Worm (Caenorhabditis elegans) whole organism, late embryonic: Measurements from ENCODE around the gene dmd-6.

Source experiments
- F13H6.1 ChIP-seq: sonication (generic microtip); optimal IDR thresholded peaks from 2 replicates; lab custom pipeline; 2016; ENCODE audit warnings: missing genetic modification characterization, missing compliant biosample characterization
- K09A11.1 ChIP-seq: sonication (generic microtip); optimal IDR thresholded peaks from 2 replicates; lab custom pipeline; 2017; ENCODE audit warnings: antibody characterized with exemption, mild to moderate bottlenecking, missing genetic modification characterization, missing compliant biosample characterization; ENCODE audit not compliant: insufficient read depth
- T23F11.4 ChIP-seq: fragments of 200-800 bp; sonication (Bioruptor generic); optimal IDR thresholded peaks from 2 replicates; lab custom pipeline; 2018; ENCODE audit warnings: mild to moderate bottlenecking, missing genetic modification characterization, missing compliant biosample characterization
- ahr-1 ChIP-seq: sonication (generic microtip); optimal IDR thresholded peaks from 2 replicates; lab custom pipeline; 2016; ENCODE audit warnings: missing genetic modification characterization, missing compliant biosample characterization
- ama-1 ChIP-seq: fragments of 150-350 bp; optimal IDR thresholded peaks from 2 replicates; lab custom pipeline; 2014
- ceh-18 ChIP-seq: sonication (generic microtip); optimal IDR thresholded peaks from 2 replicates; lab custom pipeline; 2016; ENCODE audit warnings: missing genetic modification characterization, missing compliant biosample characterization
- ceh-19 ChIP-seq: fragments of 200-800 bp; sonication (Bioruptor generic); optimal IDR thresholded peaks from 2 replicates; lab custom pipeline; 2018; ENCODE audit warnings: mild to moderate bottlenecking, missing genetic modification characterization, missing compliant biosample characterization
- ceh-2 ChIP-seq: sonication (generic microtip); optimal IDR thresholded peaks from 2 replicates; lab custom pipeline; 2016; ENCODE audit warnings: missing genotype, missing genetic modification characterization, missing compliant biosample characterization
- ceh-24 ChIP-seq: sonication (generic microtip); optimal IDR thresholded peaks from 2 replicates; lab custom pipeline; 2016; ENCODE audit warnings: mild to moderate bottlenecking, missing genetic modification characterization, missing compliant biosample characterization
- ceh-31 ChIP-seq: sonication (generic microtip); optimal IDR thresholded peaks from 2 replicates; lab custom pipeline; 2016; ENCODE audit warnings: missing genetic modification characterization, missing compliant biosample characterization
- ceh-34 ChIP-seq: sonication (generic microtip); optimal IDR thresholded peaks from 2 replicates; lab custom pipeline; 2016; ENCODE audit warnings: mild to moderate bottlenecking, missing genetic modification characterization, missing compliant biosample characterization
- ceh-48 ChIP-seq: sonication (generic microtip); optimal IDR thresholded peaks from 2 replicates; lab custom pipeline; 2016; ENCODE audit warnings: missing genetic modification characterization, inconsistent platforms, missing compliant biosample characterization
- ceh-9 ChIP-seq: sonication (generic microtip); optimal IDR thresholded peaks from 2 replicates; lab custom pipeline; 2016; ENCODE audit warnings: mild to moderate bottlenecking, missing genetic modification characterization, inconsistent platforms, missing compliant biosample characterization
- che-1 ChIP-seq: sonication (generic microtip); optimal IDR thresholded peaks from 2 replicates; lab custom pipeline; 2016; ENCODE audit warnings: mild to moderate bottlenecking, missing genetic modification characterization, missing compliant biosample characterization
- fax-1 ChIP-seq: sonication (generic microtip); optimal IDR thresholded peaks from 2 replicates; lab custom pipeline; 2016; ENCODE audit warnings: missing genotype, missing genetic modification characterization, missing compliant biosample characterization
- fkh-10 ChIP-seq: fragments of 150-350 bp; optimal IDR thresholded peaks from 2 replicates; lab custom pipeline; 2014; ENCODE audit warnings: missing biosample characterization, missing genetic modification reagents, missing genetic modification characterization
- hlh-13 ChIP-seq: fragments of 200-800 bp; sonication (Bioruptor generic); optimal IDR thresholded peaks from 2 replicates; lab custom pipeline; 2018; ENCODE audit warnings: mild to moderate bottlenecking, missing genetic modification characterization, missing compliant biosample characterization
- hlh-15 ChIP-seq: sonication (generic microtip); optimal IDR thresholded peaks from 2 replicates; lab custom pipeline; 2016; ENCODE audit warnings: missing genetic modification characterization, missing compliant biosample characterization
- hlh-30 ChIP-seq: sonication (generic microtip); optimal IDR thresholded peaks from 2 replicates; lab custom pipeline; 2017; ENCODE audit warnings: antibody characterized with exemption, missing genetic modification characterization, missing compliant biosample characterization; ENCODE audit not compliant: insufficient read depth
- hlh-8 ChIP-seq: sonication (generic microtip); optimal IDR thresholded peaks from 2 replicates; lab custom pipeline; 2016; ENCODE audit warnings: missing genotype, missing genetic modification characterization, missing compliant biosample characterization
- lin-11 ChIP-seq: fragments of 200-800 bp; sonication (Bioruptor generic); optimal IDR thresholded peaks from 2 replicates; lab custom pipeline; 2018; ENCODE audit warnings: mild to moderate bottlenecking, missing genetic modification characterization, missing compliant biosample characterization
- mec-3 ChIP-seq: sonication (generic microtip); optimal IDR thresholded peaks from 2 replicates; lab custom pipeline; 2016; ENCODE audit warnings: borderline replicate concordance, missing genetic modification characterization, missing compliant biosample characterization
- nfya-1 ChIP-seq: sonication (generic microtip); optimal IDR thresholded peaks from 2 replicates; lab custom pipeline; 2017; ENCODE audit warnings: missing genetic modification characterization, mild to moderate bottlenecking, missing compliant biosample characterization, antibody characterized with exemption, moderate library complexity
- nhr-11 ChIP-seq: fragments of 150-350 bp; optimal IDR thresholded peaks from 2 replicates; lab custom pipeline; 2014; ENCODE audit warnings: missing biosample characterization, missing genetic modification characterization
- pag-3 ChIP-seq: sonication (generic microtip); optimal IDR thresholded peaks from 2 replicates; lab custom pipeline; 2016; ENCODE audit warnings: missing compliant biosample characterization, missing genetic modification characterization, borderline replicate concordance
- pat-9 ChIP-seq: fragments of 200-800 bp; sonication (Bioruptor generic); optimal IDR thresholded peaks from 2 replicates; lab custom pipeline; 2018; ENCODE audit warnings: mild to moderate bottlenecking, missing genetic modification characterization, moderate library complexity, missing compliant biosample characterization
- pha-2 ChIP-seq: sonication (generic microtip); optimal IDR thresholded peaks from 2 replicates; lab custom pipeline; 2017; ENCODE audit warnings: mild to moderate bottlenecking, missing genetic modification characterization, missing compliant biosample characterization
- pha-4 ChIP-seq: fragments of 150-350 bp; optimal IDR thresholded peaks from 2 replicates; lab custom pipeline; 2018; ENCODE audit warnings: missing biosample characterization, missing genetic modification reagents, missing genetic modification characterization
- pqm-1 ChIP-seq: sonication (generic microtip); optimal IDR thresholded peaks from 2 replicates; lab custom pipeline; 2016; ENCODE audit warnings: missing genetic modification characterization, missing compliant biosample characterization
- ref-2 ChIP-seq: sonication (generic microtip); optimal IDR thresholded peaks from 2 replicates; lab custom pipeline; 2016; ENCODE audit warnings: missing genetic modification characterization, missing compliant biosample characterization
- syd-9 ChIP-seq: sonication (generic microtip); optimal IDR thresholded peaks from 2 replicates; lab custom pipeline; 2016; ENCODE audit warnings: mild to moderate bottlenecking, missing genetic modification characterization, moderate library complexity, missing compliant biosample characterization
- ttx-3 ChIP-seq: sonication (generic microtip); optimal IDR thresholded peaks from 2 replicates; lab custom pipeline; 2016; ENCODE audit warnings: missing genetic modification reagents, missing genetic modification characterization, missing compliant biosample characterization
- unc-3 ChIP-seq, 2 experiments: fragments of 200-800 bp in 1 of 2; sonication (Bioruptor generic) in 1 of 2; sonication (generic microtip) in 1 of 2; conservative IDR thresholded peaks in 1 of 2; optimal IDR thresholded peaks in 1 of 2; 2 replicates each; pipeline versions ENCODE4 v1.3.6 to Lab custom; 2016 to 2022; ENCODE audit warnings: missing compliant biosample characterization in 2 of 2, missing genetic modification characterization in 2 of 2, missing genetic modification reagents in 1 of 2
- unc-42 ChIP-seq: sonication (generic microtip); optimal IDR thresholded peaks from 2 replicates; lab custom pipeline; 2016; ENCODE audit warnings: missing genotype, missing genetic modification characterization, missing compliant biosample characterization
- unc-55 ChIP-seq: sonication (generic microtip); optimal IDR thresholded peaks from 2 replicates; lab custom pipeline; 2017; ENCODE audit warnings: missing biosample characterization, missing genetic modification reagents, missing genetic modification characterization
- unc-86 ChIP-seq: sonication (generic microtip); optimal IDR thresholded peaks from 2 replicates; lab custom pipeline; 2016; ENCODE audit warnings: missing genetic modification characterization, missing compliant biosample characterization

The dmd-6 gene

ce11 chrIV:14620543-14620942, 4.1 kb downstream of the dmd-6 start:
- no peak for TF ChIP-seq pqm-1 (tag; lab: Kevin White, UChicago)
- peak; percentile 28 for TF ChIP-seq ceh-18
- TF ChIP-seq ahr-1 (tag; lab: Kevin White, UChicago) = no peak
- peak; percentile 48 for TF ChIP-seq ceh-31 (tag; lab: Kevin White, UChicago)
- no peak for TF ChIP-seq pag-3 (tag; lab: Kevin White, UChicago)
- peak; percentile 26 for TF ChIP-seq ceh-34 (tag; lab: Kevin White, UChicago)
- peak; percentile 33 for TF ChIP-seq nfya-1
- TF ChIP-seq K09A11.1 = peak; percentile 12
- TF ChIP-seq ceh-19 (GFP tag; lab: Kevin White, UChicago) = peak; percentile 52
- no peak for TF ChIP-seq pha-2 (tag; lab: Kevin White, UChicago)
- peak; percentile 3 for TF ChIP-seq syd-9 (tag; lab: Kevin White, UChicago)

- TF ChIP-seq fax-1 (tag; lab: Kevin White, UChicago) = no peak
- TF ChIP-seq mec-3 (tag; lab: Kevin White, UChicago) = no peak
- TF ChIP-seq hlh-13 (GFP tag; lab: Kevin White, UChicago) = no peak
- no peak for TF ChIP-seq ceh-19 (GFP tag; lab: Kevin White, UChicago)
- no peak for TF ChIP-seq ama-1 (lab: Kevin White, UChicago)
- no peak for TF ChIP-seq ceh-9 (tag; lab: Kevin White, UChicago)
- no peak for TF ChIP-seq ceh-48 (tag; lab: Kevin White, UChicago)
- no peak for TF ChIP-seq T23F11.4 (GFP tag; lab: Kevin White, UChicago)
Observed at ce11 chrIV:14621117-14621516, 4.7 kb downstream of the dmd-6 start.

ce11 chrIV:14622109-14622508, 5.7 kb downstream of the dmd-6 start:
- TF ChIP-seq unc-42 (tag; lab: Kevin White, UChicago) (peak; percentile 12), F13H6.1 (no peak), ceh-18 (peak; percentile 10), pqm-1 (tag; lab: Kevin White, UChicago) (no peak), nfya-1 (peak; percentile 2), unc-55 (GFP tag; lab: Kevin White, UChicago) (no peak), ceh-24 (tag; lab: Kevin White, UChicago) (no peak), ceh-2 (no peak), hlh-15 (tag; lab: Kevin White, UChicago) (no peak), hlh-30 (tag; lab: Kevin White, UChicago) (no peak), ref-2 (tag; lab: Kevin White, UChicago) (peak; percentile 14), unc-86 (no peak)

DNA sequence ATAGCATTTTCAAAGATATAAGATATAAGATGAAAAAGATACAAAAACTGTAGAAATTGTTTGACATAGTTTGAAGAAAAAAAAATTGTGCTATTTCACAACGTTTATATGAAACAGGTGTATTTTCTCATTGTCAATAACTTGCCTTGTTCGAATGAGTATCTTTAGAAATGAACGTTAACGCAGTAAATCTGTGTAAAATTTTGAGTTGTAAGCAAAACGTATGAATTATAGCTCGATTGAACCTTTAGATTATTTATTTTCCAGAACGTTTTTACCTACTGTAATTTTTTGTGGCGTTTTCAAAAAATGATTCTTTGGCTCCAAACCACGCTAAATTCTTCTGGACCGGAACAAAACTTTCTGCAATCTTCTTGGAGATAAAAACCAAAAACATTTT, 15.3 kb downstream of the dmd-6 start:
- TF ChIP-seq unc-3 (GFP tag; conservative IDR thresholded peaks at IDR 0.05; lab: Robert Waterston, UW) (no peak), unc-3 (tag; optimal IDR thresholded peaks at IDR 0.05; lab: Kevin White, UChicago) (no peak), nhr-11 (tag; lab: Kevin White, UChicago) (no peak), mec-3 (tag; lab: Kevin White, UChicago) (no peak), hlh-15 (tag; lab: Kevin White, UChicago) (no peak), ttx-3 (tag; lab: Kevin White, UChicago) (no peak), che-1 (tag; lab: Kevin White, UChicago) (no peak), lin-11 (tag; lab: Kevin White, UChicago) (no peak), hlh-13 (GFP tag; lab: Kevin White, UChicago) (no peak)

ce11 chrIV:14632799-14633198, 16.4 kb downstream of the dmd-6 start, which contains the start of gene irld-4:
irld-4 (plus strand) TSS chrIV:14633099.
- TF ChIP-seq hlh-8 (tag; lab: Kevin White, UChicago) = no peak
- TF ChIP-seq pha-4 = no peak
- TF ChIP-seq pqm-1 (tag; lab: Kevin White, UChicago) = no peak
- TF ChIP-seq pat-9 (tag; lab: Kevin White, UChicago) = no peak
- TF ChIP-seq fkh-10 (GFP tag; lab: Kevin White, UChicago) = no peak
- TF ChIP-seq, all 69 proteins: peak for 0
